Worm (Caenorhabditis elegans) whole organism, young adult: ENCODE results near the gene R53.8.

Experiments
- T07F8.4 ChIP-seq: sonication (generic microtip); optimal IDR thresholded peaks from 2 replicates; lab custom pipeline; 2016; ENCODE audit warnings: mild to moderate bottlenecking, missing genetic modification characterization, moderate library complexity, missing compliant biosample characterization
- Y67H2A.10 ChIP-seq: fragments of 200-800 bp; sonication (Bioruptor generic); conservative IDR thresholded peaks from 2 replicates; pipeline ENCODE4 v1.3.6; 2022; ENCODE audit warnings: missing genetic modification reagents, missing genetic modification characterization, missing compliant biosample characterization
- attf-6 ChIP-seq: fragments of 200-800 bp; sonication (Bioruptor generic); IDR thresholded peaks from 2 replicates; pipeline ENCODE4 v1.3.6; 2022; ENCODE audit warnings: missing genetic modification reagents, missing genetic modification characterization, missing compliant biosample characterization
- bed-2 ChIP-seq: fragments of 200-800 bp; sonication (Bioruptor generic); IDR thresholded peaks from 2 replicates; pipeline ENCODE4 v1.3.6; 2022; ENCODE audit warnings: missing genetic modification reagents, missing genetic modification characterization, missing compliant biosample characterization
- mes-4 ChIP-seq: sonication (generic microtip); optimal IDR thresholded peaks from 2 replicates; lab custom pipeline; 2016; ENCODE audit warnings: missing genotype, missing genetic modification characterization, missing compliant biosample characterization
- nhr-80 ChIP-seq: sonication (generic microtip); optimal IDR thresholded peaks from 2 replicates; lab custom pipeline; 2016; ENCODE audit warnings: missing genetic modification characterization, missing compliant biosample characterization
- pbrm-1 ChIP-seq: fragments of 200-800 bp; sonication (Bioruptor generic); IDR thresholded peaks from 2 replicates; pipeline ENCODE4 v1.3.6; 2022; ENCODE audit warnings: missing genetic modification reagents, missing genetic modification characterization, missing compliant biosample characterization
- snpc-4 ChIP-seq, 5 experiments: fragments of 150-350 bp in 1 of 5; sonication (generic microtip) in 4 of 5; optimal IDR thresholded peaks; 2 replicates each; lab custom pipeline; 2014 to 2018; ENCODE audit warnings: missing genetic modification characterization in 5 of 5, missing biosample characterization in 3 of 5, antibody characterized with exemption in 2 of 5, mild to moderate bottlenecking in 2 of 5, missing compliant biosample characterization in 2 of 5, missing genotype in 2 of 5, moderate library complexity in 2 of 5, missing genetic modification reagents in 1 of 5

DNA sequence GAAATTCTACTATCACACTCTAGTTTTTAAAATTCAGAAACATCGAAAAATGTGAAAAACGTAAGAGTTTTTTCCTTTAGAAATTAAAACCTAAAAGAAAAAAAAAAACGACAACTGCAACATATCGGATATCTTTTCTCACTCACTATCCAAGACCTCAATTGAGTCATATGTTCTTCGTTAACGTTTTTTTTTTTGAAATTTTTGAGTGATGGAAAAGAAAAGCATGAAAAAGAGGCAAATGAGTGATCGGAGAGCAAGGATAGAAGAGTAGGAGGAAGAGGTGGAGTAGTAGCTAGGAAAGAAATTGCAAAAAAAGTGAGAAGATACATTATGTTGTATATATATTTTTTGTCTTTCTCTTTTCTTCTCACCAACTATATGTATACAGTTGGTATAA is 13.0 kb downstream of the R53.8 start:
- TF ChIP-seq attf-6 (GFP tag; lab: Robert Waterston, UW) (no peak), T07F8.4 (tag; lab: Kevin White, UChicago) (no peak), snpc-4 (GFP tag; optimal IDR thresholded peaks at IDR 0.05; lab: Kevin White, UChicago) (no peak), snpc-4 (tag; optimal IDR thresholded peaks at IDR 0.05; lab: Kevin White, UChicago) (no peak), nhr-80 (tag; lab: Kevin White, UChicago) (no peak), mes-4 (no peak), Y67H2A.10 (GFP tag; lab: Robert Waterston, UW) (no peak), pbrm-1 (GFP tag; lab: Robert Waterston, UW) (no peak), bed-2 (GFP tag; lab: Robert Waterston, UW) (no peak)
